Worm (Caenorhabditis elegans) whole organism, early embryonic: ENCODE measurements around the gene czw-1.

Source experiments
- F13C5.2 ChIP-seq: sonication (generic microtip); optimal IDR thresholded peaks from 2 replicates; lab custom pipeline; 2017; ENCODE audit warnings: mild to moderate bottlenecking, missing genetic modification characterization, inconsistent platforms, missing compliant biosample characterization
- aly-1 ChIP-seq: sonication (generic microtip); optimal IDR thresholded peaks from 2 replicates; lab custom pipeline; 2016; ENCODE audit warnings: missing genetic modification characterization, missing compliant biosample characterization
- ama-1 ChIP-seq: fragments of 150-350 bp; optimal IDR thresholded peaks from 2 replicates; lab custom pipeline; 2014
- ceh-13 ChIP-seq: fragments of 200-800 bp; sonication (Bioruptor generic); optimal IDR thresholded peaks from 2 replicates; lab custom pipeline; 2018; ENCODE audit warnings: mild to moderate bottlenecking, missing genetic modification characterization, missing compliant biosample characterization
- ceh-36 ChIP-seq: sonication (generic microtip); optimal IDR thresholded peaks from 2 replicates; lab custom pipeline; 2016; ENCODE audit warnings: missing genetic modification characterization, inconsistent platforms, missing compliant biosample characterization
- ets-7 ChIP-seq: sonication (generic microtip); optimal IDR thresholded peaks from 2 replicates; lab custom pipeline; 2016; ENCODE audit warnings: missing genotype, missing genetic modification characterization, missing compliant biosample characterization
- flt-1 ChIP-seq: fragments of 200-800 bp; sonication (Bioruptor generic); IDR thresholded peaks from 2 replicates; pipeline ENCODE4 v1.3.6; 2022; ENCODE audit warnings: missing genetic modification characterization, missing compliant biosample characterization
- hmbx-1 ChIP-seq: sonication (generic microtip); optimal IDR thresholded peaks from 2 replicates; lab custom pipeline; 2016; ENCODE audit warnings: mild to moderate bottlenecking, missing genetic modification characterization, missing compliant biosample characterization
- hmg-4 ChIP-seq: fragments of 200-800 bp; sonication (Bioruptor generic); optimal IDR thresholded peaks from 2 replicates; lab custom pipeline; 2018; ENCODE audit warnings: mild to moderate bottlenecking, missing genetic modification characterization, missing compliant biosample characterization
- hnd-1 ChIP-seq: sonication (generic microtip); optimal IDR thresholded peaks from 2 replicates; lab custom pipeline; 2016; ENCODE audit warnings: missing genetic modification characterization, missing compliant biosample characterization
- pes-1 ChIP-seq: fragments of 200-800 bp; sonication (Bioruptor generic); IDR thresholded peaks from 2 replicates; pipeline ENCODE4 v1.3.6; 2022; ENCODE audit warnings: missing genetic modification reagents, missing genetic modification characterization, missing compliant biosample characterization
- tbx-11 ChIP-seq: fragments of 200-800 bp; sonication (Bioruptor generic); IDR thresholded peaks from 2 replicates; pipeline ENCODE4 v1.3.6; 2022; ENCODE audit warnings: missing genetic modification characterization, missing compliant biosample characterization
- tbx-37 ChIP-seq: fragments of 200-800 bp; sonication (Bioruptor generic); conservative IDR thresholded peaks from 2 replicates; pipeline ENCODE4 v1.3.6; 2022; ENCODE audit warnings: missing genetic modification reagents, missing genetic modification characterization, missing compliant biosample characterization
- tra-4 ChIP-seq: sonication (generic microtip); optimal IDR thresholded peaks from 2 replicates; lab custom pipeline; 2017; ENCODE audit warnings: missing genetic modification characterization, missing compliant biosample characterization

- TF ChIP-seq hnd-1 (tag; lab: Kevin White, UChicago) (no peak), tbx-11 (GFP tag; lab: Robert Waterston, UW) (no peak), ama-1 (lab: Kevin White, UChicago) (no peak), F13C5.2 (tag; lab: Kevin White, UChicago) (no peak), ets-7 (no peak), hmbx-1 (tag; lab: Kevin White, UChicago) (no peak), flt-1 (GFP tag; lab: Robert Waterston, UW) (no peak), hmg-4 (no peak), tbx-37 (no peak), tra-4 (no peak), ceh-36 (tag; lab: Kevin White, UChicago) (no peak), pes-1 (GFP tag; lab: Robert Waterston, UW) (no peak), aly-1 (no peak), ceh-13 (GFP tag; lab: Kevin White, UChicago) (no peak)
Measured at ce11 chrIV:7977452-7977940, 30.9 kb upstream of the czw-1 start, which contains the start of gene ora-1.
